Fruit fly (Drosophila melanogaster) whole organism, adult: Measurements from ENCODE around the gene Mer.

Experiments
- CG7045 ChIP-seq: fragments of 200-800 bp; sonication (Bioruptor generic); optimal IDR thresholded peaks from 2 replicates; lab custom pipeline; 2017; ENCODE audit warnings: missing biosample characterization, mild to moderate bottlenecking, missing genetic modification characterization
- CG7101 ChIP-seq: fragments of 200-800 bp; sonication (Bioruptor generic); optimal IDR thresholded peaks from 2 replicates; lab custom pipeline; 2018; ENCODE audit warnings: missing biosample characterization, mild to moderate bottlenecking, missing genetic modification characterization, moderate library complexity
- Clk ChIP-seq: fragments of 200-800 bp; sonication (Bioruptor generic); optimal IDR thresholded peaks from 2 replicates; lab custom pipeline; 2017; ENCODE audit warnings: missing biosample characterization, missing genetic modification characterization
- Crg-1 ChIP-seq: fragments of 200-800 bp; sonication (Bioruptor generic); optimal IDR thresholded peaks from 2 replicates; lab custom pipeline; 2016; ENCODE audit warnings: missing biosample characterization, missing genetic modification characterization
- Mnt ChIP-seq: fragments of 200-800 bp; sonication (Bioruptor generic); optimal IDR thresholded peaks from 2 replicates; lab custom pipeline; 2016; ENCODE audit warnings: missing biosample characterization, mild to moderate bottlenecking, missing genetic modification characterization
- bab1 ChIP-seq: fragments of 200-800 bp; sonication (Bioruptor generic); optimal IDR thresholded peaks from 3 replicates; lab custom pipeline; 2019; ENCODE audit warnings: missing biosample characterization, mild to moderate bottlenecking, missing genetic modification characterization, moderate library complexity
- cnc ChIP-seq, 2 experiments: fragments of >200 bp; optimal IDR thresholded peaks; 2 replicates each; lab custom pipeline; 2017
- tj ChIP-seq: fragments of 200-800 bp; sonication (Bioruptor generic); optimal IDR thresholded peaks from 3 replicates; lab custom pipeline; 2017; ENCODE audit warnings: missing biosample characterization, mild to moderate bottlenecking, missing genetic modification characterization, moderate library complexity
- toe ChIP-seq: fragments of 200-800 bp; sonication (Bioruptor generic); optimal IDR thresholded peaks from 2 replicates; lab custom pipeline; 2016; ENCODE audit warnings: missing biosample characterization, missing genetic modification characterization

- TF ChIP-seq Clk: no peak
- no peak for TF ChIP-seq CG7101 (tag; lab: Kevin White, UChicago)
- no peak for TF ChIP-seq tj (GFP tag; lab: Kevin White, UChicago)
- no peak for TF ChIP-seq Mnt (GFP tag; lab: Kevin White, UChicago)
- TF ChIP-seq bab1 (GFP tag; lab: Kevin White, UChicago): no peak
- no peak for TF ChIP-seq toe (GFP tag; lab: Kevin White, UChicago)
- no peak for TF ChIP-seq CG7045
- TF ChIP-seq cnc (optimal IDR thresholded peaks at IDR 0.05; lab: Kevin White, UChicago): no peak
- no peak for TF ChIP-seq Crg-1 (GFP tag; lab: Kevin White, UChicago)
Measured at dm6 chrX:19684048-19684447, 9.3 kb downstream of the Mer start.
